Worm (Caenorhabditis elegans): Measurements from ENCODE around the gene R160.12.
"Not testable (repeated sequence)": the region's sequence is repeated elsewhere in the genome, so short reads cannot be mapped to it uniquely, and the experiment has no call there.

- not testable (repeated sequence) for TF ChIP-seq ztf-22 (GFP tag; optimal IDR thresholded peaks at IDR 0.05); ceh-40 (GFP tag; IDR thresholded peaks at IDR 0.05); T07F8.4 (tag; optimal IDR thresholded peaks at IDR 0.05)
Measured at ce11 chrX:4394505-4394904, 16.9 kb upstream of the R160.12 start.

All from whole organism, young adult.